Fruit fly (Drosophila melanogaster): ENCODE measurements around the gene ERp44.

ERp44 gene

dm6 chrX:16303636-16304035 is 6.1 kb upstream of the ERp44 start, which contains the start of gene CG3679 (continued):
- TF ChIP-seq CG30020 (tag; optimal IDR thresholded peaks at IDR 0.05) (peak; percentile 93), CG12659 (GFP tag; optimal IDR thresholded peaks at IDR 0.05) (peak; percentile 9), CG8478 (optimal IDR thresholded peaks at IDR 0.05) (no peak), CG17829 (tag; optimal IDR thresholded peaks at IDR 0.05) (no peak)

DNA sequence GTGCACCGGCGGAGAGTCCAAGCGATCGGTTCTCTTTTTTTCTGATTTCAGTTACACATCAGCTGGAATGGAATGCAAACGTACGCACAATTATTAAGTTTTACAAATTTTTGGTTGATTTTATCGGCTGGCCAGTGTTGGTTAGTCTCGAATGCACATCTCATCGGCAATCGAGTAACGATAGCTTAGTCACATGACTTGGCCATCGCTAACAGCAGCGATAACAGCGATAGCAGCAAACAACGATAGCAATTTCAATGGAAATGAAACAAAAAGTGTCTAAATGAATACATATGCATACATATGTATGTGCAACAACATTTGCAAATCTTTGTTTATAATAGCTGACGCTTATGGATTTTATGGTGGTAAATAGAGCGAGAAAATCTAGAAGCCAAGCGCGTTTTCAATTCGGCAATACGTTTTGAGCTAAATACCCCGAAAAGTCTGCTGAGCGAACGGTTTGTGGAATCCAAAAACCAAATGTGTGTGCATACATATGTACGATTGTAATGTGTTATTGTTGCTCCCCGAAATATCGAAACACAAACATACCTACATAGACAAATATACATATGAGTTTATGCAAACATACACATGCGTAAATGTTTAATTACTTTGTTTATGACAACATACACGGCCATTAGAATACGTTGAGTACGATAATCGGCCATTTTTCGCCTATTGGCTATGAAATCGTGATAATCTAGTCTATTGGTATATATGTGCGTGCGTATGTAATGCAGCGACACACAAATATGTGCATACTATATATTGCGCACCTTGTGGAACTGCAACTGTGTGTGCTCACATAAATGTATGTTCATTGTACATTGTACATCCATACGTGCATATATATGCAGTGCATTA is 860 bp downstream of the ERp44 start, which contains the start of gene CG3632:
TSS of gene CG3632 (plus strand) at position 249 of the 870 bp plus-strand sequence.
- TF ChIP-seq Rx (GFP tag; IDR thresholded peaks at IDR 0.05) (no peak), CG10565 (GFP tag; optimal IDR thresholded peaks at IDR 0.05) (no peak), crol (GFP tag; IDR thresholded peaks at IDR 0.05) (no peak), Ets97D (GFP tag; optimal IDR thresholded peaks at IDR 0.05) (peak; percentile 71), emc (GFP tag; optimal IDR thresholded peaks at IDR 0.05) (no peak), CG2712 (tag; optimal IDR thresholded peaks at IDR 0.05) (peak; percentile 43), Ets65A (GFP tag) (no peak), CG7963 (GFP tag; IDR thresholded peaks at IDR 0.05; ENCODE audit: partially characterized antibody) (peak; percentile 89), Hey (tag; optimal IDR thresholded peaks at IDR 0.05) (no peak), Med (GFP tag) (peak; percentile 95), CoRest (tag; optimal IDR thresholded peaks at IDR 0.05) (no peak), exex (tag; optimal IDR thresholded peaks at IDR 0.05) (no peak), CG1792 (GFP tag; optimal IDR thresholded peaks at IDR 0.05) (peak; percentile 10), br (optimal IDR thresholded peaks at IDR 0.05) (no peak), bsh (GFP tag; optimal IDR thresholded peaks at IDR 0.05) (no peak), al (GFP tag; IDR thresholded peaks at IDR 0.05) (0 out of 2 replicates have a peak, but pooled peaks have one; percentile 10), CG13624 (GFP tag; optimal IDR thresholded peaks at IDR 0.05) (peak; percentile 56), CG15269 (tag; optimal IDR thresholded peaks at IDR 0.05) (no peak), CG12104 (GFP tag; optimal IDR thresholded peaks at IDR 0.05) (no peak), CG11695 (GFP tag; IDR thresholded peaks at IDR 0.05) (no peak), CG3847 (GFP tag; IDR thresholded peaks at IDR 0.05) (peak; percentile 67), grn (GFP tag; optimal IDR thresholded peaks at IDR 0.05) (peak; percentile 88), ci (GFP tag; IDR thresholded peaks at IDR 0.05) (no peak; the same call in 2 of the 3 replicates), aop (GFP tag; IDR thresholded peaks at IDR 0.05) (no peak), unpg (GFP tag; optimal IDR thresholded peaks at IDR 0.05) (no peak), Dll (GFP tag; IDR thresholded peaks at IDR 0.05; ENCODE audit: partially characterized antibody) (peak; percentile 65; the same call in 3 of the 4 replicates), CG33213 (GFP tag; optimal IDR thresholded peaks at IDR 0.05) (peak; percentile 32), kah (GFP tag; optimal IDR thresholded peaks at IDR 0.05) (no peak), lab (GFP tag; optimal IDR thresholded peaks at IDR 0.05) (no peak), GATAe (GFP tag; conservative IDR thresholded peaks at IDR 0.05) (no peak), CG2199 (GFP tag; IDR thresholded peaks at IDR 0.05) (0 out of 3 replicates have a peak, but pooled peaks have one; percentile 66), stc (GFP tag; IDR thresholded peaks at IDR 0.05) (no peak), klu (GFP tag; IDR thresholded peaks at IDR 0.05) (no peak), CG4360 (GFP tag; IDR thresholded peaks at IDR 0.05) (no peak), CrebB (tag; optimal IDR thresholded peaks at IDR 0.05) (no peak), pan (optimal IDR thresholded peaks at IDR 0.05) (no peak), pan (GFP tag; optimal IDR thresholded peaks at IDR 0.05 in 1 of 2, IDR thresholded peaks at IDR 0.05 in 1 of 2) (no peak), fd3F (GFP tag; optimal IDR thresholded peaks at IDR 0.05) (no peak), psq (GFP tag; optimal IDR thresholded peaks at IDR 0.05) (no peak), Bgb (GFP tag; IDR thresholded peaks at IDR 0.05; ENCODE audit: partially characterized antibody) (peak; percentile 92), fd64A (GFP tag; optimal IDR thresholded peaks at IDR 0.05) (no peak), CG1233 (GFP tag; optimal IDR thresholded peaks at IDR 0.05) (no peak), CG17612 (GFP tag; IDR thresholded peaks at IDR 0.05) (no peak), D19A (tag; optimal IDR thresholded peaks at IDR 0.05) (no peak), sens-2 (GFP tag; IDR thresholded peaks at IDR 0.05) (no peak)

Measured in whole organism, embryonic.